Worm (Caenorhabditis elegans): ENCODE measurements around the gene clec-126.

DNA sequence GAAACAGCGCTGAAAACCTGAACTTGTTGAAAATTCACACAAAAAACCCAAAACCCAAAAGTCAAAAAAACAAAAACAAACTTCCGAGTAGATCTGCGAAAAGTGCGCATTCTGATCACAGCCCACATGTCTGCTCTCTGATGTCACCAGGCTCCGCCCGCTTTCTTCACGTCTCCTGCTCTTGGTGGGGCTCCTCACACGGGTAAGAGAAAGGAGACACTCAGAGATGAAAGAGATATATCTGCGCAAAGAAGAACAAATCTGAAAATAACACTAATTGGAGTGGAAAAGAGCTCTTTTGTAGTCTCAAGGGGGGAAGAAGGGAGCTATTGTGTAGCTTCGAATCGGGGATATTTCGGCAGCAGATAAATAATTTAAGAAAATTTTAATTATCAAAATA lies 9.0 kb downstream of the clec-126 start, which contains the start of gene ncs-6:
- no peak for TF ChIP-seq duxl-1 (tag; optimal IDR thresholded peaks at IDR 0.05; ENCODE audit: poor library complexity)
- no peak for TF ChIP-seq lir-3 (tag; optimal IDR thresholded peaks at IDR 0.05)
- no peak for TF ChIP-seq mdl-1 (tag; optimal IDR thresholded peaks at IDR 0.05)
- TF ChIP-seq F49E8.2 (tag; optimal IDR thresholded peaks at IDR 0.05; ENCODE audit: borderline replicate concordance) = no peak
- no peak for TF ChIP-seq ztf-11 (tag; optimal IDR thresholded peaks at IDR 0.05)
- TF ChIP-seq unc-62 (GFP tag; optimal IDR thresholded peaks at IDR 0.05 in 1 of 2) = no peak
- TF ChIP-seq unc-62 (tag; optimal IDR thresholded peaks at IDR 0.05) = no peak
- no peak for TF ChIP-seq lsy-2 (tag; optimal IDR thresholded peaks at IDR 0.05)
- TF ChIP-seq lin-38 (GFP tag; IDR thresholded peaks at IDR 0.05) = no peak
- no peak for TF ChIP-seq F10B5.3 (tag; optimal IDR thresholded peaks at IDR 0.05)
- TF ChIP-seq nhr-76 (tag; optimal IDR thresholded peaks at IDR 0.05) = no peak
- no peak for TF ChIP-seq daf-12 (tag; optimal IDR thresholded peaks at IDR 0.05)
- no peak for TF ChIP-seq nhr-11 (tag; optimal IDR thresholded peaks at IDR 0.05)
- no peak for TF ChIP-seq snpc-4 (tag; optimal IDR thresholded peaks at IDR 0.05)
- TF ChIP-seq pha-4 (GFP tag; IDR thresholded peaks at IDR 0.05) = no peak
- no peak for TF ChIP-seq pha-4 (tag; optimal IDR thresholded peaks at IDR 0.05)

Measured in whole organism, L4 larva.